Worm (Caenorhabditis elegans) whole organism, young adult: Measurements from ENCODE around the gene F40G9.19.

Source experiments
- B0019.2 ChIP-seq: fragments of 200-800 bp; sonication (Bioruptor generic); conservative IDR thresholded peaks from 2 replicates; pipeline ENCODE4 v1.3.6; 2022; ENCODE audit warnings: missing genetic modification reagents, missing genetic modification characterization, missing compliant biosample characterization
- C06A6.2 ChIP-seq: fragments of 200-800 bp; sonication (Bioruptor generic); conservative IDR thresholded peaks from 2 replicates; pipeline ENCODE4 v1.3.6; 2022; ENCODE audit warnings: missing genetic modification characterization, missing compliant biosample characterization
- F10E7.11 ChIP-seq: sonication (generic microtip); optimal IDR thresholded peaks from 2 replicates; lab custom pipeline; 2017; ENCODE audit warnings: mild to moderate bottlenecking, missing genetic modification characterization, moderate library complexity, missing compliant biosample characterization
- F22D6.2 ChIP-seq: sonication (generic microtip); optimal IDR thresholded peaks from 2 replicates; lab custom pipeline; 2016; ENCODE audit warnings: mild to moderate bottlenecking, missing genetic modification characterization, missing compliant biosample characterization
- F39B2.1 ChIP-seq: fragments of 200-800 bp; sonication (Bioruptor generic); IDR thresholded peaks from 2 replicates; pipeline ENCODE4 v1.3.6; 2022; ENCODE audit warnings: missing genetic modification reagents, missing genetic modification characterization, missing compliant biosample characterization
- F52B5.7 ChIP-seq: sonication (generic microtip); optimal IDR thresholded peaks from 2 replicates; lab custom pipeline; 2016; ENCODE audit warnings: mild to moderate bottlenecking, missing genetic modification characterization, missing compliant biosample characterization
- T07F8.4 ChIP-seq: sonication (generic microtip); optimal IDR thresholded peaks from 2 replicates; lab custom pipeline; 2016; ENCODE audit warnings: mild to moderate bottlenecking, missing genetic modification characterization, moderate library complexity, missing compliant biosample characterization
- T26A5.8 ChIP-seq: sonication (generic microtip); optimal IDR thresholded peaks from 2 replicates; lab custom pipeline; 2016; ENCODE audit warnings: missing genetic modification characterization, missing compliant biosample characterization
- Y67H2A.10 ChIP-seq: fragments of 200-800 bp; sonication (Bioruptor generic); conservative IDR thresholded peaks from 2 replicates; pipeline ENCODE4 v1.3.6; 2022; ENCODE audit warnings: missing genetic modification reagents, missing genetic modification characterization, missing compliant biosample characterization
- atf-7 ChIP-seq: sonication (generic microtip); optimal IDR thresholded peaks from 2 replicates; lab custom pipeline; 2017; ENCODE audit warnings: mild to moderate bottlenecking, missing genetic modification characterization, missing compliant biosample characterization
- attf-3 ChIP-seq: fragments of 200-800 bp; sonication (Bioruptor generic); conservative IDR thresholded peaks from 2 replicates; pipeline ENCODE4 v1.3.6; 2022; ENCODE audit warnings: missing genetic modification reagents, missing genetic modification characterization, missing compliant biosample characterization
- bed-2 ChIP-seq: fragments of 200-800 bp; sonication (Bioruptor generic); IDR thresholded peaks from 2 replicates; pipeline ENCODE4 v1.3.6; 2022; ENCODE audit warnings: missing genetic modification reagents, missing genetic modification characterization, missing compliant biosample characterization
- ccch-3 ChIP-seq: fragments of 200-800 bp; sonication (Bioruptor generic); optimal IDR thresholded peaks from 2 replicates; lab custom pipeline; 2018; ENCODE audit warnings: mild to moderate bottlenecking, missing genetic modification characterization, missing compliant biosample characterization
- cebp-1 ChIP-seq, 2 experiments: fragments of 200-800 bp in 1 of 2; sonication (Bioruptor generic) in 1 of 2; sonication (generic microtip) in 1 of 2; IDR thresholded peaks in 1 of 2; optimal IDR thresholded peaks in 1 of 2; 2 replicates each; pipeline versions ENCODE4 v1.3.6 to Lab custom; 2017 to 2022; ENCODE audit warnings: missing compliant biosample characterization in 2 of 2, missing genetic modification characterization in 2 of 2, mild to moderate bottlenecking in 1 of 2, missing genetic modification reagents in 1 of 2, moderate library complexity in 1 of 2
- ceh-100 ChIP-seq: fragments of 200-800 bp; sonication (Bioruptor generic); IDR thresholded peaks from 2 replicates; pipeline ENCODE4 v1.3.6; 2022; ENCODE audit warnings: missing genetic modification reagents, missing genetic modification characterization, missing compliant biosample characterization
- ceh-27 ChIP-seq: fragments of 200-800 bp; sonication (Bioruptor generic); optimal IDR thresholded peaks from 2 replicates; lab custom pipeline; 2018; ENCODE audit warnings: mild to moderate bottlenecking, missing genetic modification characterization, moderate library complexity, missing compliant biosample characterization
- egl-18 ChIP-seq: fragments of 200-800 bp; sonication (Bioruptor generic); IDR thresholded peaks from 2 replicates; pipeline ENCODE4 v1.3.6; 2022; ENCODE audit warnings: missing genetic modification reagents, missing genetic modification characterization, missing compliant biosample characterization
- egrh-3 ChIP-seq: fragments of 200-800 bp; sonication (Bioruptor generic); IDR thresholded peaks from 2 replicates; pipeline ENCODE4 v1.3.6; 2022; ENCODE audit warnings: missing genetic modification reagents, missing genetic modification characterization, missing compliant biosample characterization
- hmg-20 ChIP-seq: fragments of 200-800 bp; sonication (Bioruptor generic); IDR thresholded peaks from 2 replicates; pipeline ENCODE4 v1.3.6; 2022; ENCODE audit warnings: missing genetic modification reagents, missing genetic modification characterization, missing compliant biosample characterization
- hrde-1 ChIP-seq: sonication (generic microtip); optimal IDR thresholded peaks from 2 replicates; lab custom pipeline; 2016; ENCODE audit warnings: missing genetic modification characterization, mild to moderate bottlenecking, missing compliant biosample characterization, moderate library complexity, missing genotype, missing genetic modification reagents, borderline replicate concordance
- lag-1 ChIP-seq: fragments of 200-800 bp; sonication (Bioruptor generic); IDR thresholded peaks from 2 replicates; pipeline ENCODE4 v1.3.6; 2022; ENCODE audit warnings: missing genetic modification reagents, missing genetic modification characterization, missing compliant biosample characterization
- let-607 ChIP-seq, 2 experiments: fragments of 200-800 bp in 1 of 2; sonication (Bioruptor generic) in 1 of 2; sonication (generic microtip) in 1 of 2; optimal IDR thresholded peaks; 2 replicates each; lab custom pipeline; 2016 to 2018; ENCODE audit warnings: mild to moderate bottlenecking in 2 of 2, missing compliant biosample characterization in 2 of 2, missing genetic modification characterization in 2 of 2, moderate library complexity in 2 of 2, missing genotype in 1 of 2
- lir-1 ChIP-seq: fragments of 200-800 bp; sonication (Bioruptor generic); conservative IDR thresholded peaks from 2 replicates; pipeline ENCODE4 v1.3.6; 2022; ENCODE audit warnings: missing genetic modification reagents, missing genetic modification characterization, missing compliant biosample characterization
- madf-10 ChIP-seq: sonication (generic microtip); optimal IDR thresholded peaks from 2 replicates; lab custom pipeline; 2016; ENCODE audit warnings: mild to moderate bottlenecking, missing genetic modification characterization, missing compliant biosample characterization
- mel-28 ChIP-seq: sonication (generic microtip); optimal IDR thresholded peaks from 2 replicates; lab custom pipeline; 2016; ENCODE audit warnings: borderline replicate concordance, mild to moderate bottlenecking, missing genetic modification characterization, missing compliant biosample characterization
- mxl-1 ChIP-seq: sonication (generic microtip); optimal IDR thresholded peaks from 2 replicates; lab custom pipeline; 2016; ENCODE audit warnings: missing genetic modification characterization, missing compliant biosample characterization
- nfyb-1 ChIP-seq: fragments of 200-800 bp; sonication (Bioruptor generic); IDR thresholded peaks from 2 replicates; pipeline ENCODE4 v1.3.6; 2022; ENCODE audit warnings: missing genetic modification reagents, missing genetic modification characterization, missing compliant biosample characterization
- nhr-120 ChIP-seq: fragments of 200-800 bp; sonication (Bioruptor generic); IDR thresholded peaks from 2 replicates; pipeline ENCODE4 v1.3.6; 2022; ENCODE audit warnings: missing genetic modification characterization, missing compliant biosample characterization
- nhr-80 ChIP-seq: sonication (generic microtip); optimal IDR thresholded peaks from 2 replicates; lab custom pipeline; 2016; ENCODE audit warnings: missing genetic modification characterization, missing compliant biosample characterization
- rcor-1 ChIP-seq: fragments of 200-800 bp; sonication (Bioruptor generic); IDR thresholded peaks from 2 replicates; pipeline ENCODE4 v1.3.6; 2022; ENCODE audit warnings: missing genetic modification reagents, missing genetic modification characterization, missing compliant biosample characterization
- rpc-1 ChIP-seq, 2 experiments: fragments of 150-350 bp in 1 of 2; sonication (generic microtip) in 1 of 2; optimal IDR thresholded peaks; 2 replicates each; lab custom pipeline; 2014 to 2018; ENCODE audit warnings: missing biosample characterization in 1 of 2, missing genetic modification characterization in 1 of 2, missing genetic modification reagents in 1 of 2, missing genotype in 1 of 2
- sdz-38 ChIP-seq: sonication (generic microtip); optimal IDR thresholded peaks from 2 replicates; lab custom pipeline; 2016; ENCODE audit warnings: missing genotype, missing genetic modification characterization, missing compliant biosample characterization
- snpc-1.1 ChIP-seq: sonication (generic microtip); optimal IDR thresholded peaks from 2 replicates; lab custom pipeline; 2017; ENCODE audit warnings: missing genetic modification characterization, mild to moderate bottlenecking, missing compliant biosample characterization, antibody characterized with exemption, moderate library complexity, missing genotype, missing genetic modification reagents; ENCODE audit not compliant: insufficient read depth
- snpc-1.3 ChIP-seq: sonication (generic microtip); optimal IDR thresholded peaks from 2 replicates; lab custom pipeline; 2017; ENCODE audit warnings: missing genetic modification characterization, mild to moderate bottlenecking, missing compliant biosample characterization, antibody characterized with exemption, moderate library complexity, missing genotype, missing genetic modification reagents; ENCODE audit not compliant: insufficient read depth
- somi-1 ChIP-seq: fragments of 200-800 bp; sonication (Bioruptor generic); optimal IDR thresholded peaks from 2 replicates; lab custom pipeline; 2018; ENCODE audit warnings: mild to moderate bottlenecking, missing genetic modification characterization, missing compliant biosample characterization
- xnd-1 ChIP-seq: sonication (generic microtip); optimal IDR thresholded peaks from 2 replicates; lab custom pipeline; 2016; ENCODE audit warnings: missing genotype, missing genetic modification reagents, missing genetic modification characterization, missing compliant biosample characterization
- zfh-2 ChIP-seq: fragments of 200-800 bp; sonication (Bioruptor generic); conservative IDR thresholded peaks from 2 replicates; pipeline ENCODE4 v1.3.6; 2022; ENCODE audit warnings: missing genetic modification reagents, missing genetic modification characterization, missing compliant biosample characterization
- ztf-6 ChIP-seq: fragments of 200-800 bp; sonication (Bioruptor generic); IDR thresholded peaks from 2 replicates; pipeline ENCODE4 v1.3.6; 2022; ENCODE audit warnings: missing genetic modification reagents, missing genetic modification characterization, missing compliant biosample characterization

F40G9.19 gene

ce11 chrIII:168376-168775 lies 5.2 kb upstream of the F40G9.19 start:
- TF ChIP-seq zfh-2 (GFP tag; lab: Robert Waterston, UW): peak; percentile 82
- TF ChIP-seq egrh-3 (GFP tag; lab: Robert Waterston, UW): peak; percentile 85
- TF ChIP-seq, all 124 proteins: peak for 2; not testable (repeated sequence) for 122

- TF ChIP-seq cebp-1 (GFP tag; IDR thresholded peaks at IDR 0.05; lab: Robert Waterston, UW): no peak
- TF ChIP-seq cebp-1 (tag; optimal IDR thresholded peaks at IDR 0.05; lab: Kevin White, UChicago): no peak
- no peak for TF ChIP-seq nhr-80
- no peak for TF ChIP-seq F39B2.1
- no peak for TF ChIP-seq F22D6.2
- no peak for TF ChIP-seq rcor-1 (GFP tag; lab: Robert Waterston, UW)
- no peak for TF ChIP-seq bed-2 (GFP tag; lab: Robert Waterston, UW)
- no peak for TF ChIP-seq C06A6.2
- no peak for TF ChIP-seq madf-10
- no peak for TF ChIP-seq mel-28
Measured at ce11 chrIII:169478-169877, 4.1 kb upstream of the F40G9.19 start, which contains the start of gene F40G9.18. F40G9.18 (minus strand) TSS chrIII:169578.

- TF ChIP-seq let-607 (tag; optimal IDR thresholded peaks at IDR 0.05; lab: Kevin White, UChicago) (no peak), T07F8.4 (tag; lab: Kevin White, UChicago) (no peak), somi-1 (no peak), attf-3 (no peak), ceh-27 (no peak), Y67H2A.10 (GFP tag; lab: Robert Waterston, UW) (no peak), hrde-1 (no peak), rpc-1 (optimal IDR thresholded peaks at IDR 0.05; lab: Kevin White, UChicago) (no peak), rpc-1 (tag; optimal IDR thresholded peaks at IDR 0.05; lab: Kevin White, UChicago) (no peak), snpc-1.3 (tag; lab: Kevin White, UChicago) (no peak)
Measured at ce11 chrIII:171617-172016, 2.0 kb upstream of the F40G9.19 start, which contains the start of the genes F40G9.9 and F40G9.12. F40G9.9 (minus strand) TSS chrIII:171717. F40G9.12 (plus strand) TSS chrIII:171847.

ce11 chrIII:175733-176132 lies 2.1 kb downstream of the F40G9.19 start, which contains the start of gene clec-148:
clec-148 (minus strand) TSS chrIII:175833.
- TF ChIP-seq rpc-1 (optimal IDR thresholded peaks at IDR 0.05; lab: Kevin White, UChicago) (no peak), rpc-1 (tag; optimal IDR thresholded peaks at IDR 0.05; lab: Kevin White, UChicago) (no peak), B0019.2 (GFP tag; lab: Robert Waterston, UW) (no peak), mxl-1 (tag; lab: Kevin White, UChicago) (no peak), ccch-3 (GFP tag; lab: Kevin White, UChicago) (no peak), mel-28 (no peak), lag-1 (GFP tag; lab: Robert Waterston, UW) (no peak), egl-18 (GFP tag; lab: Robert Waterston, UW) (no peak), nhr-120 (GFP tag; lab: Robert Waterston, UW) (no peak), lir-1 (GFP tag; lab: Robert Waterston, UW) (no peak), hmg-20 (no peak), T26A5.8 (tag; lab: Kevin White, UChicago) (no peak), xnd-1 (no peak), ceh-100 (no peak)

ce11 chrIII:177715-178114 lies 4.1 kb downstream of the F40G9.19 start, which contains the start of gene F40G9.14:
F40G9.14 (minus strand) TSS chrIII:177815.
- TF ChIP-seq F10E7.11 (tag; lab: Kevin White, UChicago) (no peak), ztf-6 (GFP tag; lab: Robert Waterston, UW) (no peak), sdz-38 (tag; lab: Kevin White, UChicago) (no peak), nhr-120 (GFP tag; lab: Robert Waterston, UW) (no peak), F52B5.7 (tag; lab: Kevin White, UChicago) (no peak), nfyb-1 (GFP tag; lab: Robert Waterston, UW) (no peak), snpc-1.1 (tag; lab: Kevin White, UChicago) (no peak), atf-7 (tag; lab: Kevin White, UChicago) (no peak), let-607 (tag; optimal IDR thresholded peaks at IDR 0.05; lab: Kevin White, UChicago) (no peak), ceh-100 (no peak)
